Fruit fly (Drosophila melanogaster) whole organism, embryonic: ENCODE results near the gene Pex5.

Experiments
- Bdp1 ChIP-seq: fragments of 200-800 bp; sonication (Bioruptor generic); optimal IDR thresholded peaks from 3 replicates; lab custom pipeline; 2016; ENCODE audit warnings: missing biosample characterization, missing genetic modification characterization
- CG10274 ChIP-seq: fragments of 200-800 bp; sonication (Bioruptor generic); optimal IDR thresholded peaks from 3 replicates; lab custom pipeline; 2017; ENCODE audit warnings: missing biosample characterization, mild to moderate bottlenecking, missing genetic modification characterization
- CG10959 ChIP-seq: fragments of 200-800 bp; sonication (Bioruptor generic); IDR thresholded peaks from 2 replicates; pipeline ENCODE4 v1.3.6; 2022; ENCODE audit warnings: missing biosample characterization, missing genetic modification characterization
- CG10979 ChIP-seq: fragments of 200-800 bp; sonication (Bioruptor generic); optimal IDR thresholded peaks from 2 replicates; lab custom pipeline; 2018; ENCODE audit warnings: missing biosample characterization, mild to moderate bottlenecking, missing genetic modification characterization, moderate library complexity
- CG11085 ChIP-seq: fragments of 200-800 bp; sonication (Bioruptor generic); IDR thresholded peaks from 2 replicates; pipeline ENCODE4 v1.3.6; 2022; ENCODE audit warnings: missing biosample characterization, missing genetic modification characterization
- CG13123 ChIP-seq: fragments of 200-800 bp; sonication (Bioruptor generic); optimal IDR thresholded peaks from 2 replicates; lab custom pipeline; 2016; ENCODE audit warnings: missing biosample characterization, missing genetic modification characterization
- CG14710 ChIP-seq: fragments of 200-800 bp; sonication (Bioruptor generic); optimal IDR thresholded peaks from 3 replicates; lab custom pipeline; 2019; ENCODE audit warnings: missing biosample characterization, mild to moderate bottlenecking, missing genetic modification characterization, moderate library complexity
- CG17612 ChIP-seq: fragments of 200-800 bp; sonication (Bioruptor generic); IDR thresholded peaks from 2 replicates; pipeline ENCODE4 v1.3.6; 2022; ENCODE audit warnings: missing biosample characterization, missing genetic modification characterization
- CG17912 ChIP-seq: fragments of 200-800 bp; sonication (Bioruptor generic); optimal IDR thresholded peaks from 2 replicates; lab custom pipeline; 2018; ENCODE audit warnings: missing biosample characterization, mild to moderate bottlenecking, missing genetic modification characterization
- CG2129 ChIP-seq: fragments of 200-800 bp; sonication (Bioruptor generic); IDR thresholded peaks from 2 replicates; pipeline ENCODE4 v1.3.6; 2022; ENCODE audit warnings: missing biosample characterization, missing genetic modification characterization; ENCODE audit not compliant: partially characterized antibody
- CG30403 ChIP-seq: fragments of 200-800 bp; sonication (Bioruptor generic); optimal IDR thresholded peaks from 3 replicates; lab custom pipeline; 2016; ENCODE audit warnings: missing biosample characterization, missing genetic modification characterization
- CG32772 ChIP-seq: fragments of 200-800 bp; sonication (Bioruptor generic); IDR thresholded peaks from 2 replicates; pipeline ENCODE4 v1.3.6; 2022; ENCODE audit warnings: missing biosample characterization, missing genetic modification characterization
- CG42726 ChIP-seq: fragments of 200-800 bp; sonication (Bioruptor generic); IDR thresholded peaks from 2 replicates; pipeline ENCODE4 v1.3.6; 2022; ENCODE audit warnings: missing biosample characterization, missing genetic modification characterization; ENCODE audit not compliant: partially characterized antibody
- CG43689 ChIP-seq: fragments of 200-800 bp; sonication (Bioruptor generic); IDR thresholded peaks from 2 replicates; pipeline ENCODE4 v1.3.6; 2022; ENCODE audit warnings: missing biosample characterization, missing genetic modification characterization
- CG4404 ChIP-seq: fragments of 200-800 bp; sonication (Bioruptor generic); IDR thresholded peaks from 2 replicates; pipeline ENCODE4 v1.3.6; 2022; ENCODE audit warnings: missing biosample characterization, missing genetic modification characterization
- CG5180 ChIP-seq: fragments of 200-800 bp; sonication (Bioruptor generic); optimal IDR thresholded peaks from 3 replicates; lab custom pipeline; 2017; ENCODE audit warnings: missing biosample characterization, missing genetic modification characterization, mild to moderate bottlenecking, moderate library complexity, missing genetic modification reagents
- CG5245 ChIP-seq: fragments of 200-800 bp; sonication (Bioruptor generic); optimal IDR thresholded peaks from 3 replicates; lab custom pipeline; 2016; ENCODE audit warnings: missing biosample characterization, missing genetic modification characterization
- CG6765 ChIP-seq: fragments of 200-800 bp; sonication (Bioruptor generic); optimal IDR thresholded peaks from 3 replicates; lab custom pipeline; 2017; ENCODE audit warnings: missing biosample characterization, mild to moderate bottlenecking, missing genetic modification characterization
- CG8478 ChIP-seq: fragments of >200 bp; optimal IDR thresholded peaks from 2 replicates; lab custom pipeline; 2018
- CG9437 ChIP-seq: fragments of 200-800 bp; sonication (Bioruptor generic); optimal IDR thresholded peaks from 2 replicates; lab custom pipeline; 2018; ENCODE audit warnings: missing biosample characterization, mild to moderate bottlenecking, missing genetic modification characterization
- CG9797 ChIP-seq: fragments of 200-800 bp; sonication (Bioruptor generic); optimal IDR thresholded peaks from 3 replicates; lab custom pipeline; 2018; ENCODE audit warnings: missing biosample characterization, mild to moderate bottlenecking, missing genetic modification characterization
- Doc2 ChIP-seq: fragments of 200-800 bp; sonication (Bioruptor generic); IDR thresholded peaks from 2 replicates; pipeline ENCODE4 v1.3.6; 2022; ENCODE audit warnings: missing biosample characterization, missing genetic modification characterization
- E2f1 ChIP-seq: fragments of 200-800 bp; sonication (Bioruptor generic); IDR thresholded peaks from 2 replicates; pipeline ENCODE4 v1.3.6; 2022; ENCODE audit warnings: missing biosample characterization, missing genetic modification characterization
- E2f2 ChIP-seq: fragments of 200-800 bp; sonication (Bioruptor generic); IDR thresholded peaks from 2 replicates; pipeline ENCODE4 v1.3.6; 2022; ENCODE audit warnings: missing biosample characterization, missing genetic modification characterization
- Fer3 ChIP-seq: fragments of 200-800 bp; sonication (Bioruptor generic); optimal IDR thresholded peaks from 2 replicates; lab custom pipeline; 2018; ENCODE audit warnings: missing biosample characterization, mild to moderate bottlenecking, missing genetic modification characterization, moderate library complexity
- HLH54F ChIP-seq: fragments of 200-800 bp; sonication (Bioruptor generic); optimal IDR thresholded peaks from 3 replicates; lab custom pipeline; 2016; ENCODE audit warnings: missing biosample characterization, missing genetic modification characterization
- Hr3 ChIP-seq: fragments of 200-800 bp; sonication (Bioruptor generic); optimal IDR thresholded peaks from 3 replicates; lab custom pipeline; 2016; ENCODE audit warnings: missing biosample characterization, missing genetic modification characterization
- Mad ChIP-seq: fragments of 200-800 bp; sonication (Bioruptor generic); optimal IDR thresholded peaks from 2 replicates; lab custom pipeline; 2016; ENCODE audit warnings: missing biosample characterization, missing genetic modification characterization
- NFAT ChIP-seq: fragments of 200-800 bp; sonication (Bioruptor generic); IDR thresholded peaks from 2 replicates; pipeline ENCODE4 v1.3.6; 2022; ENCODE audit warnings: missing biosample characterization, missing genetic modification characterization
- Ravus ChIP-seq: fragments of 200-800 bp; sonication (Bioruptor generic); IDR thresholded peaks from 2 replicates; pipeline ENCODE4 v1.3.6; 2022; ENCODE audit warnings: missing biosample characterization, missing genetic modification characterization
- Side ChIP-seq: fragments of 200-800 bp; sonication (Bioruptor generic); optimal IDR thresholded peaks from 2 replicates; lab custom pipeline; 2016; ENCODE audit warnings: missing biosample characterization, missing genetic modification characterization
- Trl ChIP-seq, 3 experiments: fragments of >200 bp in 2 of 3; fragments of 200-800 bp in 1 of 3; sonication (Bioruptor generic) in 1 of 3; optimal IDR thresholded peaks; 2 replicates in 1 of 3; 3 replicates in 2 of 3; lab custom pipeline; 2016 to 2017; ENCODE audit warnings: missing biosample characterization in 1 of 3, missing genetic modification characterization in 1 of 3
- abd-A ChIP-seq: fragments of 200-800 bp; sonication (Bioruptor generic); optimal IDR thresholded peaks from 3 replicates; lab custom pipeline; 2019; ENCODE audit warnings: missing biosample characterization, mild to moderate bottlenecking, missing genetic modification characterization, moderate library complexity
- bbx ChIP-seq: fragments of 200-800 bp; sonication (Bioruptor generic); IDR thresholded peaks from 2 replicates; pipeline ENCODE4 v1.3.6; 2022; ENCODE audit warnings: missing biosample characterization, missing genetic modification characterization; ENCODE audit not compliant: partially characterized antibody
- bigmax ChIP-seq: fragments of 200-800 bp; sonication (Bioruptor generic); optimal IDR thresholded peaks from 2 replicates; lab custom pipeline; 2018; ENCODE audit warnings: missing biosample characterization, mild to moderate bottlenecking, missing genetic modification characterization
- crol ChIP-seq: fragments of 200-800 bp; sonication (Bioruptor generic); IDR thresholded peaks from 2 replicates; pipeline ENCODE4 v1.3.6; 2022; ENCODE audit warnings: missing biosample characterization, missing genetic modification characterization
- eyg ChIP-seq: fragments of 200-800 bp; sonication (Bioruptor generic); optimal IDR thresholded peaks from 3 replicates; lab custom pipeline; 2016; ENCODE audit warnings: missing biosample characterization, missing genetic modification characterization
- gsb-n ChIP-seq: fragments of 200-800 bp; sonication (Bioruptor generic); optimal IDR thresholded peaks from 3 replicates; lab custom pipeline; 2018; ENCODE audit warnings: missing biosample characterization, mild to moderate bottlenecking, missing genetic modification characterization
- kni ChIP-seq: fragments of 200-800 bp; sonication (Bioruptor generic); optimal IDR thresholded peaks from 3 replicates; lab custom pipeline; 2017; ENCODE audit warnings: mild to moderate bottlenecking, missing biosample characterization, missing genetic modification reagents, missing genetic modification characterization
- lab ChIP-seq: fragments of 200-800 bp; sonication (Bioruptor generic); optimal IDR thresholded peaks from 3 replicates; lab custom pipeline; 2017; ENCODE audit warnings: missing biosample characterization, missing genetic modification characterization, mild to moderate bottlenecking, moderate library complexity, missing genetic modification reagents
- lbe ChIP-seq: fragments of 200-800 bp; sonication (Bioruptor generic); optimal IDR thresholded peaks from 2 replicates; lab custom pipeline; 2016; ENCODE audit warnings: missing biosample characterization, mild to moderate bottlenecking, missing genetic modification characterization
- mld ChIP-seq: fragments of 200-800 bp; sonication (Bioruptor generic); IDR thresholded peaks from 3 replicates; pipeline ENCODE4 v1.3.6; 2022; ENCODE audit warnings: missing biosample characterization, missing genetic modification characterization; ENCODE audit not compliant: partially characterized antibody
- onecut ChIP-seq: fragments of 200-800 bp; sonication (Bioruptor generic); IDR thresholded peaks from 2 replicates; pipeline ENCODE4 v1.3.6; 2022; ENCODE audit warnings: missing biosample characterization, missing genetic modification characterization
- prd ChIP-seq, 3 experiments: fragments of >200 bp in 2 of 3; fragments of 200-800 bp in 1 of 3; sonication (Bioruptor generic) in 1 of 3; optimal IDR thresholded peaks in 2 of 3; IDR thresholded peaks in 1 of 3; 2 replicates in 2 of 3; 3 replicates in 1 of 3; pipeline versions ENCODE4 v1.3.6 to Lab custom; 2017 to 2022; ENCODE audit warnings: missing biosample characterization in 1 of 3, missing genetic modification characterization in 1 of 3
- pros ChIP-seq: fragments of 200-800 bp; sonication (Bioruptor generic); optimal IDR thresholded peaks from 3 replicates; lab custom pipeline; 2019; ENCODE audit warnings: missing biosample characterization, mild to moderate bottlenecking, missing genetic modification characterization, moderate library complexity
- sim ChIP-seq: fragments of 200-800 bp; sonication (Bioruptor generic); IDR thresholded peaks from 2 replicates; pipeline ENCODE4 v1.3.6; 2022; ENCODE audit warnings: missing biosample characterization, missing genetic modification characterization
- tin ChIP-seq: fragments of 200-800 bp; sonication (Bioruptor generic); optimal IDR thresholded peaks from 3 replicates; lab custom pipeline; 2016; ENCODE audit warnings: missing biosample characterization, missing genetic modification characterization
- trem ChIP-seq: fragments of 200-800 bp; optimal IDR thresholded peaks from 3 replicates; lab custom pipeline; 2019; ENCODE audit warnings: missing biosample characterization, mild to moderate bottlenecking, missing genetic modification characterization, moderate library complexity

The Pex5 gene

DNA sequence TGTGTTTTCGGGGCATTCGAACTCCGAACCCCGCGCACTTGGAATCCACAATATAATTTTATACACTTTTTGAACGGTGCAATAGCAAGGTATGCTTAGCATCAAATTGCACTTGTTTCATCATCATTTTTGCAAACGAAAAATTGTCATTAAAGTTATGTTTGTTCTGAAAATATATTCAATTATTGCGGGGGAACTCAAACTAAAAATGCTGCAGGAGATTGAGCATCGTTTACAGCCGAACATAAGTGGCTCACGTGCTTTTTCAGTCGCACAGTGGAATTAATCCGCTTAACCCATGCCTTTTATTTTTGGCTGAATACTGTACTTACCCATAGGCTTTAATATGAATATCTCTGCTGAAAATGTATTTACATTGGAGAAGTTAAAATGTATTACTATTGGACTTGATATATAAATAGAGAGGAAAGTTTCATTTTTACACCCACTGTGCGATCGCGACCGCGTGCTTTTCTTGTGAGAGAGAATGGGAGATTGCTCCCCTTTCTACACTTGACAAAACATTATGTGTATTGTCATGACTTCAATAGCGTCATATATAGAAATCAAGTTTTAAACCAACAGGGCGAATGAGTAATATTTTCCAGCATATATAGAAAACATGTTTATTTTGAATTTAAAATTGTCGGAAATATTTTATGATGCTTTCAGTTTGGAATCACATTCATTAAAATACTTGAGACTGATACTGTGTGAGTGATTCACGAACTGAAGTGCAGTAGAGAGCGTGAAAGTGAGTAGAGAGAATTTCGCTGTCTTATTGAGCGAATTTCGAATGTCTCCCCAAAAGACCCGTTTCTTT lies 38.3 kb downstream of the Pex5 start (continued):
- TF ChIP-seq CG11085 (GFP tag; lab: Robert Waterston, UW) (peak; percentile 95), CG5180 (peak; percentile 83), Fer3 (peak; percentile 98), Hr3 (GFP tag; lab: Kevin White, UChicago) (peak; percentile 95), CG10274 (GFP tag; lab: Kevin White, UChicago) (peak; percentile 99), kni (peak; percentile 82), abd-A (tag; lab: Kevin White, UChicago) (peak; percentile 74), CG43689 (peak; percentile 93), trem (tag; lab: Kevin White, UChicago) (peak; percentile 89), CG32772 (GFP tag; lab: Robert Waterston, UW) (peak; percentile 96), CG30403 (GFP tag; lab: Kevin White, UChicago) (peak; percentile 97), CG8478 (lab: Kevin White, UChicago) (no peak), E2f1 (GFP tag; lab: Robert Waterston, UW) (peak; percentile 96), CG5245 (GFP tag; lab: Kevin White, UChicago) (peak; percentile 86), eyg (GFP tag; lab: Kevin White, UChicago) (peak; percentile 93), HLH54F (GFP tag; lab: Kevin White, UChicago) (peak; percentile 92), bigmax (GFP tag; lab: Kevin White, UChicago) (peak; percentile 61), mld (GFP tag; lab: Robert Waterston, UW) (no peak), Side (GFP tag; lab: Kevin White, UChicago) (peak; percentile 90), Bdp1 (GFP tag; lab: Kevin White, UChicago) (peak; percentile 78), Trl (optimal IDR thresholded peaks at IDR 0.05; lab: Kevin White, UChicago) (peak; percentile 68 to 84), Trl (GFP tag; optimal IDR thresholded peaks at IDR 0.05; lab: Kevin White, UChicago) (peak; percentile 95), CG2129 (GFP tag; lab: Robert Waterston, UW) (no peak), CG6765 (GFP tag; lab: Kevin White, UChicago) (peak; percentile 93), bbx (GFP tag; lab: Robert Waterston, UW) (no peak), prd (optimal IDR thresholded peaks at IDR 0.05; lab: Kevin White, UChicago) (no peak), prd (GFP tag; IDR thresholded peaks at IDR 0.05; lab: Robert Waterston, UW) (peak; percentile 97), CG17912 (GFP tag; lab: Kevin White, UChicago) (peak; percentile 61), NFAT (GFP tag; lab: Robert Waterston, UW) (peak; percentile 97), CG10959 (GFP tag; lab: Robert Waterston, UW) (peak; percentile 91), lab (GFP tag; lab: Kevin White, UChicago) (peak; percentile 98), sim (GFP tag; lab: Robert Waterston, UW) (peak; percentile 94), lbe (GFP tag; lab: Kevin White, UChicago) (peak; percentile 96), Doc2 (GFP tag; lab: Robert Waterston, UW) (peak; percentile 74), tin (peak; percentile 94), CG42726 (no peak), pros (GFP tag; lab: Kevin White, UChicago) (peak; percentile 35), gsb-n (tag; lab: Kevin White, UChicago) (peak; percentile 92), Mad (GFP tag; lab: Kevin White, UChicago) (peak; percentile 92), CG9437 (peak; percentile 93), onecut (peak; percentile 92), CG4404 (GFP tag; lab: Robert Waterston, UW) (peak; percentile 82), CG9797 (GFP tag; lab: Kevin White, UChicago) (peak; percentile 39), E2f2 (peak; percentile 82), crol (GFP tag; lab: Robert Waterston, UW) (peak; percentile 59; the same call in 1 of the 2 replicates), CG17612 (GFP tag; lab: Robert Waterston, UW) (peak; percentile 91), CG14710 (tag; lab: Kevin White, UChicago) (peak; percentile 90), Ravus (GFP tag; lab: Robert Waterston, UW) (peak; percentile 84), CG10979 (tag; lab: Kevin White, UChicago) (peak; percentile 92), CG13123 (GFP tag; lab: Kevin White, UChicago) (peak; percentile 90)
